Worm (Caenorhabditis elegans) whole organism, L1 larva: ENCODE results near the gene cogc-4.

ENCODE experiments used
- C04F5.9 ChIP-seq: sonication (generic microtip); optimal IDR thresholded peaks from 2 replicates; lab custom pipeline; 2016; ENCODE audit warnings: missing genetic modification characterization, missing compliant biosample characterization
- C16A3.4 ChIP-seq: fragments of 150-350 bp; optimal IDR thresholded peaks from 2 replicates; lab custom pipeline; 2014; ENCODE audit warnings: missing biosample characterization, missing genetic modification characterization
- C34B4.2 ChIP-seq: sonication (generic microtip); optimal IDR thresholded peaks from 2 replicates; lab custom pipeline; 2017; ENCODE audit warnings: mild to moderate bottlenecking, missing genetic modification characterization, missing compliant biosample characterization
- Y116A8C.19 ChIP-seq: sonication (generic microtip); optimal IDR thresholded peaks from 2 replicates; lab custom pipeline; 2016; ENCODE audit warnings: missing compliant biosample characterization, missing genetic modification characterization, borderline replicate concordance
- alr-1 ChIP-seq: fragments of 200-800 bp; sonication (Bioruptor generic); optimal IDR thresholded peaks from 2 replicates; lab custom pipeline; 2018; ENCODE audit warnings: borderline replicate concordance, mild to moderate bottlenecking, missing genetic modification characterization, missing compliant biosample characterization
- ama-1 ChIP-seq: fragments of 150-350 bp; optimal IDR thresholded peaks from 2 replicates; lab custom pipeline; 2014
- ceh-63 ChIP-seq: fragments of 200-800 bp; sonication (Bioruptor generic); optimal IDR thresholded peaks from 2 replicates; lab custom pipeline; 2018; ENCODE audit warnings: mild to moderate bottlenecking, missing genetic modification characterization, missing compliant biosample characterization
- ceh-8 ChIP-seq: fragments of 200-800 bp; sonication (Bioruptor generic); optimal IDR thresholded peaks from 2 replicates; lab custom pipeline; 2018; ENCODE audit warnings: mild to moderate bottlenecking, missing genetic modification characterization, moderate library complexity, missing compliant biosample characterization
- ceh-88 ChIP-seq: fragments of 200-800 bp; sonication (Bioruptor generic); IDR thresholded peaks from 2 replicates; pipeline ENCODE4 v1.3.6; 2022; ENCODE audit warnings: missing genetic modification characterization, missing compliant biosample characterization
- ces-1 ChIP-seq: fragments of 150-350 bp; optimal IDR thresholded peaks from 2 replicates; lab custom pipeline; 2014; ENCODE audit warnings: missing biosample characterization, missing genetic modification reagents, missing genetic modification characterization
- dpl-1 ChIP-seq, 3 experiments: fragments of 150-350 bp in 2 of 3; sonication (generic microtip) in 1 of 3; optimal IDR thresholded peaks; 2 replicates each; lab custom pipeline; 2014 to 2017; ENCODE audit warnings: missing biosample characterization in 3 of 3, missing genetic modification characterization in 3 of 3, missing genetic modification reagents in 3 of 3
- efl-1 ChIP-seq, 4 experiments: fragments of 150-350 bp; optimal IDR thresholded peaks in 3 of 4; peaks in 1 of 4; 1 replicate in 1 of 4; 2 replicates in 3 of 4; lab custom pipeline; 2014; ENCODE audit warnings: missing biosample characterization in 2 of 4, missing genetic modification characterization in 2 of 4, missing genetic modification reagents in 2 of 4
- efl-3 ChIP-seq: fragments of 200-800 bp; sonication (Bioruptor generic); optimal IDR thresholded peaks from 2 replicates; lab custom pipeline; 2018; ENCODE audit warnings: mild to moderate bottlenecking, missing genetic modification characterization, missing compliant biosample characterization
- egl-13 ChIP-seq: sonication (generic microtip); optimal IDR thresholded peaks from 2 replicates; lab custom pipeline; 2016; ENCODE audit warnings: missing genotype, missing genetic modification reagents, missing genetic modification characterization, missing compliant biosample characterization
- egl-27 ChIP-seq, 2 experiments: fragments of 150-350 bp in 1 of 2; sonication (generic microtip); optimal IDR thresholded peaks; 3 replicates each; lab custom pipeline; 2017 to 2018; ENCODE audit warnings: missing biosample characterization in 2 of 2, missing genetic modification characterization in 2 of 2, missing genetic modification reagents in 2 of 2
- elt-3 ChIP-seq, 6 experiments: fragments of 150-350 bp in 1 of 6; sonication (generic microtip); optimal IDR thresholded peaks; 2 replicates each; lab custom pipeline; 2017 to 2018; ENCODE audit warnings: missing biosample characterization in 6 of 6, missing genetic modification characterization in 6 of 6, inconsistent platforms in 1 of 6
- fkh-8 ChIP-seq: sonication (generic microtip); optimal IDR thresholded peaks from 2 replicates; lab custom pipeline; 2016; ENCODE audit warnings: mild to moderate bottlenecking, missing genetic modification characterization, missing compliant biosample characterization
- fos-1 ChIP-seq: fragments of 150-350 bp; optimal IDR thresholded peaks from 2 replicates; lab custom pipeline; 2014; ENCODE audit warnings: missing biosample characterization, missing genetic modification characterization
- irx-1 ChIP-seq: sonication (generic microtip); optimal IDR thresholded peaks from 2 replicates; lab custom pipeline; 2016; ENCODE audit warnings: missing genetic modification characterization, missing compliant biosample characterization
- lin-13 ChIP-seq: fragments of 150-350 bp; optimal IDR thresholded peaks from 2 replicates; lab custom pipeline; 2014; ENCODE audit warnings: missing biosample characterization, missing genetic modification reagents, missing genetic modification characterization
- nhr-11 ChIP-seq: fragments of 150-350 bp; optimal IDR thresholded peaks from 2 replicates; lab custom pipeline; 2014; ENCODE audit warnings: missing biosample characterization, missing genetic modification characterization
- nhr-12 ChIP-seq: sonication (generic microtip); optimal IDR thresholded peaks from 2 replicates; lab custom pipeline; 2017; ENCODE audit warnings: missing biosample characterization, missing genetic modification characterization
- nhr-19 ChIP-seq: fragments of 200-800 bp; sonication (Bioruptor generic); conservative IDR thresholded peaks from 2 replicates; pipeline ENCODE4 v1.3.6; 2022; ENCODE audit warnings: missing genetic modification characterization, missing compliant biosample characterization
- nhr-20 ChIP-seq: sonication (generic microtip); optimal IDR thresholded peaks from 2 replicates; lab custom pipeline; 2016; ENCODE audit warnings: mild to moderate bottlenecking, missing genetic modification characterization, missing compliant biosample characterization
- nhr-237 ChIP-seq: fragments of 150-350 bp; optimal IDR thresholded peaks from 2 replicates; lab custom pipeline; 2014; ENCODE audit warnings: missing biosample characterization, missing genetic modification characterization
- nhr-47 ChIP-seq: sonication (generic microtip); optimal IDR thresholded peaks from 2 replicates; lab custom pipeline; 2016; ENCODE audit warnings: mild to moderate bottlenecking, missing genetic modification characterization, moderate library complexity, missing compliant biosample characterization
- nhr-85 ChIP-seq: sonication (generic microtip); peaks from one replicate; lab custom pipeline; 2016; ENCODE audit warnings: missing genetic modification characterization, inconsistent platforms, missing compliant biosample characterization
- nhr-90 ChIP-seq: sonication (generic microtip); optimal IDR thresholded peaks from 2 replicates; lab custom pipeline; 2016; ENCODE audit warnings: mild to moderate bottlenecking, missing genetic modification characterization, missing compliant biosample characterization; ENCODE audit not compliant: poor library complexity
- rnt-1 ChIP-seq: sonication (generic microtip); optimal IDR thresholded peaks from 2 replicates; lab custom pipeline; 2016; ENCODE audit warnings: mild to moderate bottlenecking, missing genetic modification characterization, moderate library complexity, missing compliant biosample characterization
- skn-1 ChIP-seq: fragments of 150-350 bp; optimal IDR thresholded peaks from 2 replicates; lab custom pipeline; 2014; ENCODE audit warnings: missing biosample characterization, missing genetic modification characterization
- snpc-4 ChIP-seq: fragments of 150-350 bp; optimal IDR thresholded peaks from 2 replicates; lab custom pipeline; 2014; ENCODE audit warnings: missing biosample characterization, missing genetic modification characterization
- sox-4 ChIP-seq: sonication (generic microtip); optimal IDR thresholded peaks from 2 replicates; lab custom pipeline; 2016; ENCODE audit warnings: missing genetic modification characterization, missing compliant biosample characterization
- sup-37 ChIP-seq: fragments of 200-800 bp; sonication (Bioruptor generic); optimal IDR thresholded peaks from 2 replicates; lab custom pipeline; 2018; ENCODE audit warnings: mild to moderate bottlenecking, missing genetic modification characterization, missing compliant biosample characterization
- swsn-7 ChIP-seq: sonication (generic microtip); optimal IDR thresholded peaks from 2 replicates; lab custom pipeline; 2016; ENCODE audit warnings: missing genetic modification characterization, missing compliant biosample characterization
- tbx-2 ChIP-seq: sonication (generic microtip); optimal IDR thresholded peaks from 2 replicates; lab custom pipeline; 2016; ENCODE audit warnings: missing genetic modification characterization, missing compliant biosample characterization
- unc-30 ChIP-seq: sonication (generic microtip); optimal IDR thresholded peaks from 2 replicates; lab custom pipeline; 2017; ENCODE audit warnings: missing biosample characterization, missing genetic modification characterization
- unc-98 ChIP-seq: fragments of 200-800 bp; sonication (Bioruptor generic); IDR thresholded peaks from 2 replicates; pipeline ENCODE4 v1.3.6; 2022; ENCODE audit warnings: missing genetic modification characterization, missing compliant biosample characterization
- vab-15 ChIP-seq: sonication (generic microtip); optimal IDR thresholded peaks from 2 replicates; lab custom pipeline; 2017; ENCODE audit warnings: missing genotype, mild to moderate bottlenecking, missing genetic modification characterization, missing compliant biosample characterization
- xbp-1 ChIP-seq: sonication (generic microtip); optimal IDR thresholded peaks from 2 replicates; lab custom pipeline; 2016; ENCODE audit warnings: missing genetic modification characterization, missing compliant biosample characterization
- zip-4 ChIP-seq: fragments of 200-800 bp; sonication (Bioruptor generic); optimal IDR thresholded peaks from 2 replicates; lab custom pipeline; 2018; ENCODE audit warnings: mild to moderate bottlenecking, missing genetic modification characterization, moderate library complexity, missing compliant biosample characterization
- ztf-11 ChIP-seq, 2 experiments: sonication (generic microtip); optimal IDR thresholded peaks; 2 replicates each; lab custom pipeline; 2016 to 2017; ENCODE audit warnings: missing genetic modification characterization in 2 of 2, missing biosample characterization in 1 of 2, missing compliant biosample characterization in 1 of 2

Gene cogc-4

ce11 chrII:1412359-1412907, 9.2 kb downstream of the cogc-4 start, which contains the start of gene alkb-1:
Gene alkb-1, plus strand, starts transcription at chrII:1412409.
- TF ChIP-seq lin-13 (GFP tag; lab: Kevin White, UChicago) (no peak), ama-1 (lab: Kevin White, UChicago) (no peak), unc-98 (GFP tag; lab: Robert Waterston, UW) (no peak), ceh-88 (no peak), ces-1 (GFP tag; lab: Kevin White, UChicago) (no peak), ztf-11 (tag; optimal IDR thresholded peaks at IDR 0.05; lab: Kevin White, UChicago) (no peak), nhr-20 (tag; lab: Kevin White, UChicago) (no peak)

ce11 chrII:1419994-1420393, 16.8 kb downstream of the cogc-4 start:
- no peak for TF ChIP-seq ceh-88
- no peak for TF ChIP-seq Y116A8C.19 (tag; lab: Kevin White, UChicago)
- no peak for TF ChIP-seq snpc-4 (tag; lab: Kevin White, UChicago)
- TF ChIP-seq efl-1 (optimal IDR thresholded peaks at IDR 0.05; lab: Kevin White, UChicago) = no peak
- peak in 1 of 2 experiments; percentile 86 for TF ChIP-seq efl-1 (GFP tag; optimal IDR thresholded peaks at IDR 0.05 in 1 of 2; lab: Kevin White, UChicago)
- TF ChIP-seq efl-3 = no peak
- TF ChIP-seq ceh-63 (GFP tag; lab: Kevin White, UChicago) = no peak
- no peak for TF ChIP-seq unc-98 (GFP tag; lab: Robert Waterston, UW)
- TF ChIP-seq nhr-85 = no peak
- TF ChIP-seq zip-4 (GFP tag; lab: Kevin White, UChicago) = no peak

DNA sequence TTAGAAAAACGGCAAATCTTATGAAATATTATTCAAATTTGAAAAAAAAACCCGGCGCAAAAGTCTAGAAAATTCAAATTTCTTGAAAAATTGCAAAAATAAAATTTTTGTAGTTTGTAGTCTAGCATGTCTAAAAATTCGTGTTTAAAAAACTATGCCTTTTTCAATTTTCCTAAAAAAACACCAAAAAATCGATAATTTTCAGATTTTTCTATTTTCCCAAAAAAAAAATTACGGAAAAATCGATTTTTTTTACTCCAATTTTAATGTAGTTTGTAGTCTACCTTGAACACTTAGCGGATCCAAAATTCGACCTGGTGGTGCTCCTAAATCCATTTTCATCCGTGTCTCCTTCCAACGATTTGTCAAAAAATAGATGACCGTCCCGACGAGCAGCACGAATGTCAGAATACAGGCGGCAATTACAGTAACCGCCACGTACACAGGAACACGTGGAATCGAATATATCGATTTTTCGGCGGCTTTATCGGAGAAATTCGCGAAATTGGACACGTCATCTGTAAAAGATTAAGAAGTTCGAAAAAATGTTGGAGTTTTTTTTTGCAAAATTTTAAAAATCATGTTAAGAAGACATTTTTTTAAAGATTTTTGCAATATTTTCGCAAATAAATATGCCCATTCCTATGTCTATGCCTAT, 17.7 kb downstream of the cogc-4 start:
- no peak for TF ChIP-seq tbx-2
- TF ChIP-seq C16A3.4 (tag; lab: Kevin White, UChicago) = no peak
- no peak for TF ChIP-seq nhr-237 (tag; lab: Kevin White, UChicago)
- no peak for TF ChIP-seq sox-4 (tag; lab: Kevin White, UChicago)
- TF ChIP-seq irx-1 = no peak
- no peak for TF ChIP-seq nhr-90 (tag; lab: Kevin White, UChicago)
- no peak for TF ChIP-seq nhr-20 (tag; lab: Kevin White, UChicago)
- TF ChIP-seq xbp-1 (tag; lab: Kevin White, UChicago) = no peak
- TF ChIP-seq efl-3 = no peak
- TF ChIP-seq rnt-1 (tag; lab: Kevin White, UChicago) = no peak
- TF ChIP-seq nhr-85 = no peak
- no peak for TF ChIP-seq ceh-88
- no peak for TF ChIP-seq swsn-7 (tag; lab: Kevin White, UChicago)
- no peak for TF ChIP-seq egl-27 (tag; optimal IDR thresholded peaks at IDR 0.05; lab: Kevin White, UChicago)
- no peak for TF ChIP-seq dpl-1 (GFP tag; optimal IDR thresholded peaks at IDR 0.05; lab: Kevin White, UChicago)
- TF ChIP-seq nhr-47 = no peak
- no peak for TF ChIP-seq elt-3 (tag; optimal IDR thresholded peaks at IDR 0.05; lab: Kevin White, UChicago)
- TF ChIP-seq nhr-11 = no peak
- no peak for TF ChIP-seq nhr-12

- TF ChIP-seq efl-1 (optimal IDR thresholded peaks at IDR 0.05; lab: Kevin White, UChicago) (no peak), efl-1 (GFP tag; optimal IDR thresholded peaks at IDR 0.05 in 1 of 2; lab: Kevin White, UChicago) (peak in 1 of 2 experiments; percentile 33), fkh-8 (tag; lab: Kevin White, UChicago) (no peak), nhr-19 (GFP tag; lab: Robert Waterston, UW) (no peak)
These were observed 20.4 kb downstream of the cogc-4 start, which contains the start of gene Y51H7C.10 for ce11 chrII:1423660-1424059. Gene Y51H7C.10, minus strand, starts transcription at chrII:1423760.

DNA sequence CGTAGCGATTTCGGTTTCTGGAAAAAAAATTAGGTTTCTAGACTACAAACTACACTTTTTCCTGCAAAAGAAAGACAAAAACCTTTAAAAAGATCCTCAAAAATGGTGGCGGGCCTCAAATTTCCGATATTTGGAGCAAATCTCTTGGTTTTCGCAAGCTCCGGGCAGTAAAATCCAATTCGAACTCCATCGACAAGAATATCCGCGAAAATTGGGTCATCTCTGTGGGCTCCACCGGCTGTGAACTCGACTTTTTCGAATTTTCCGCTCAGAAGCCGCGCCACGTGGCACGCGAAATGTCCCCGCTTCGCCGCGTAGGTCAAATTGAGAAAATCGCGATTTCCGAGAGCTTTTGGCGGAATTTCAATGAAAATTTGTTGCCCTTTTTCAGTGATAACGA, 33.5 kb downstream of the cogc-4 start:
- no peak for TF ChIP-seq skn-1
- no peak for TF ChIP-seq irx-1
- TF ChIP-seq sup-37 (GFP tag; lab: Kevin White, UChicago) = no peak
- TF ChIP-seq C34B4.2 = no peak
- TF ChIP-seq alr-1 = no peak
- TF ChIP-seq egl-13 (tag; lab: Kevin White, UChicago) = no peak
- TF ChIP-seq unc-30 = no peak
- no peak for TF ChIP-seq ceh-63 (GFP tag; lab: Kevin White, UChicago)
- TF ChIP-seq fos-1 (tag; lab: Kevin White, UChicago) = no peak
- TF ChIP-seq ama-1 (lab: Kevin White, UChicago) = no peak
- TF ChIP-seq efl-1 (optimal IDR thresholded peaks at IDR 0.05; lab: Kevin White, UChicago) = no peak
- no peak for TF ChIP-seq efl-1 (GFP tag; optimal IDR thresholded peaks at IDR 0.05 in 1 of 2; lab: Kevin White, UChicago)
- TF ChIP-seq zip-4 (GFP tag; lab: Kevin White, UChicago) = no peak
- no peak for TF ChIP-seq vab-15 (tag; lab: Kevin White, UChicago)
- no peak for TF ChIP-seq ceh-8
- TF ChIP-seq C04F5.9 (tag; lab: Kevin White, UChicago) = no peak
- TF ChIP-seq egl-27 (tag; optimal IDR thresholded peaks at IDR 0.05; lab: Kevin White, UChicago) = no peak
- no peak for TF ChIP-seq unc-98 (GFP tag; lab: Robert Waterston, UW)
